Fruit fly (Drosophila melanogaster) whole organism, embryonic: Measurements from ENCODE around the gene CG11409.

Experiments
- Abd-B ChIP-seq: fragments of 200-800 bp; sonication (Bioruptor generic); optimal IDR thresholded peaks from 2 replicates; lab custom pipeline; 2018; ENCODE audit warnings: missing biosample characterization, mild to moderate bottlenecking, missing genetic modification characterization, moderate library complexity
- Bteb2 ChIP-seq: fragments of 200-800 bp; sonication (Bioruptor generic); optimal IDR thresholded peaks from 2 replicates; lab custom pipeline; 2016; ENCODE audit warnings: missing biosample characterization, missing genetic modification characterization
- CG10431 ChIP-seq: fragments of 200-800 bp; sonication (Bioruptor generic); optimal IDR thresholded peaks from 3 replicates; lab custom pipeline; 2018; ENCODE audit warnings: missing biosample characterization, mild to moderate bottlenecking, missing genetic modification characterization
- CG1233 ChIP-seq: fragments of 200-800 bp; sonication (Bioruptor generic); optimal IDR thresholded peaks from 4 replicates; lab custom pipeline; 2018; ENCODE audit warnings: missing biosample characterization, mild to moderate bottlenecking, missing genetic modification characterization
- CG14667 ChIP-seq: fragments of 200-800 bp; sonication (Bioruptor generic); IDR thresholded peaks from 2 replicates; pipeline ENCODE4 v1.3.6; 2022; ENCODE audit warnings: missing biosample characterization, missing genetic modification characterization
- CG16779 ChIP-seq: fragments of 200-800 bp; sonication (Bioruptor generic); IDR thresholded peaks from 2 replicates; pipeline ENCODE4 v1.3.6; 2022; ENCODE audit warnings: missing biosample characterization, missing genetic modification characterization
- CG17328 ChIP-seq: fragments of 200-800 bp; sonication (Bioruptor generic); IDR thresholded peaks from 2 replicates; pipeline ENCODE4 v1.3.6; 2022; ENCODE audit warnings: missing biosample characterization, missing genetic modification characterization
- CG17385 ChIP-seq: fragments of 200-800 bp; sonication (Bioruptor generic); optimal IDR thresholded peaks from 3 replicates; lab custom pipeline; 2018; ENCODE audit warnings: missing biosample characterization, mild to moderate bottlenecking, missing genetic modification characterization
- CG2116 ChIP-seq: fragments of 200-800 bp; sonication (Bioruptor generic); optimal IDR thresholded peaks from 3 replicates; lab custom pipeline; 2018; ENCODE audit warnings: missing biosample characterization, mild to moderate bottlenecking, missing genetic modification characterization
- CG2199 ChIP-seq: fragments of 200-800 bp; sonication (Bioruptor generic); IDR thresholded peaks from 3 replicates; pipeline ENCODE4 v1.3.6; 2022; ENCODE audit warnings: missing biosample characterization, missing genetic modification characterization
- CG2202 ChIP-seq: fragments of 200-800 bp; sonication (Bioruptor generic); optimal IDR thresholded peaks from 2 replicates; lab custom pipeline; 2018; ENCODE audit warnings: missing biosample characterization, mild to moderate bottlenecking, missing genetic modification characterization
- CG30403 ChIP-seq: fragments of 200-800 bp; sonication (Bioruptor generic); optimal IDR thresholded peaks from 3 replicates; lab custom pipeline; 2016; ENCODE audit warnings: missing biosample characterization, missing genetic modification characterization
- CG3163 ChIP-seq: fragments of 200-800 bp; sonication (Bioruptor generic); optimal IDR thresholded peaks from 3 replicates; lab custom pipeline; 2016; ENCODE audit warnings: missing biosample characterization, missing genetic modification characterization
- CG3281 ChIP-seq: fragments of 200-800 bp; sonication (Bioruptor generic); optimal IDR thresholded peaks from 3 replicates; lab custom pipeline; 2017; ENCODE audit warnings: missing biosample characterization, mild to moderate bottlenecking, missing genetic modification characterization
- CG34376 ChIP-seq: fragments of 200-800 bp; sonication (Bioruptor generic); optimal IDR thresholded peaks from 2 replicates; lab custom pipeline; 2018; ENCODE audit warnings: missing biosample characterization, mild to moderate bottlenecking, missing genetic modification characterization
- CG3847 ChIP-seq: fragments of 200-800 bp; sonication (Bioruptor generic); IDR thresholded peaks from 2 replicates; pipeline ENCODE4 v1.3.6; 2022; ENCODE audit warnings: missing biosample characterization, missing genetic modification characterization
- CG4854 ChIP-seq: fragments of 200-800 bp; sonication (Bioruptor generic); optimal IDR thresholded peaks from 2 replicates; lab custom pipeline; 2016; ENCODE audit warnings: missing biosample characterization, missing genetic modification characterization, inconsistent platforms
- CG6689 ChIP-seq: fragments of 200-800 bp; sonication (Bioruptor generic); IDR thresholded peaks from 2 replicates; pipeline ENCODE4 v1.3.6; 2022; ENCODE audit warnings: missing biosample characterization, missing genetic modification characterization
- CG7271 ChIP-seq: fragments of 200-800 bp; sonication (Bioruptor generic); optimal IDR thresholded peaks from 2 replicates; lab custom pipeline; 2018; ENCODE audit warnings: missing biosample characterization, mild to moderate bottlenecking, missing genetic modification characterization, moderate library complexity
- CG8281 ChIP-seq: fragments of 200-800 bp; sonication (Bioruptor generic); optimal IDR thresholded peaks from 2 replicates; lab custom pipeline; 2018; ENCODE audit warnings: missing biosample characterization, mild to moderate bottlenecking, missing genetic modification characterization, moderate library complexity
- CG8290 ChIP-seq, 3 experiments: fragments of 200-800 bp; sonication (Bioruptor generic); optimal IDR thresholded peaks; 2 replicates each; lab custom pipeline; 2016 to 2019; ENCODE audit warnings: missing biosample characterization in 3 of 3, missing genetic modification characterization in 3 of 3, mild to moderate bottlenecking in 2 of 3, moderate library complexity in 1 of 3
- CG8478 ChIP-seq: fragments of >200 bp; optimal IDR thresholded peaks from 2 replicates; lab custom pipeline; 2018
- CG8924 ChIP-seq: fragments of 200-800 bp; optimal IDR thresholded peaks from 3 replicates; lab custom pipeline; 2019; ENCODE audit warnings: missing biosample characterization, mild to moderate bottlenecking, missing genetic modification characterization, moderate library complexity
- CTCF ChIP-seq: fragments of 200-800 bp; sonication (Bioruptor generic); optimal IDR thresholded peaks from 2 replicates; lab custom pipeline; 2017; ENCODE audit warnings: missing biosample characterization, mild to moderate bottlenecking, missing genetic modification characterization, moderate library complexity
- Hand ChIP-seq: fragments of 200-800 bp; sonication (Bioruptor generic); optimal IDR thresholded peaks from 2 replicates; lab custom pipeline; 2017; ENCODE audit warnings: mild to moderate bottlenecking, missing biosample characterization, missing genetic modification reagents, missing genetic modification characterization
- Lpt ChIP-seq: fragments of >200 bp; optimal IDR thresholded peaks from 2 replicates; lab custom pipeline; 2018; ENCODE audit warnings: missing biosample characterization, missing genetic modification characterization
- Meics ChIP-seq: fragments of 200-800 bp; sonication (Bioruptor generic); optimal IDR thresholded peaks from 2 replicates; lab custom pipeline; 2017; ENCODE audit warnings: missing biosample characterization, mild to moderate bottlenecking, missing genetic modification characterization
- NC2β ChIP-seq: fragments of 200-800 bp; sonication (Bioruptor generic); optimal IDR thresholded peaks from 2 replicates; lab custom pipeline; 2016; ENCODE audit warnings: missing biosample characterization, missing genetic modification characterization
- PHDP ChIP-seq: fragments of 200-800 bp; sonication (Bioruptor generic); optimal IDR thresholded peaks from 3 replicates; lab custom pipeline; 2018; ENCODE audit warnings: missing biosample characterization, mild to moderate bottlenecking, missing genetic modification characterization, moderate library complexity
- Rfx ChIP-seq: fragments of 200-800 bp; sonication (Bioruptor generic); IDR thresholded peaks from 2 replicates; pipeline ENCODE4 v1.3.6; 2022; ENCODE audit warnings: missing biosample characterization, missing genetic modification characterization
- bsh ChIP-seq, 2 experiments: fragments of 200-800 bp; sonication (Bioruptor generic); optimal IDR thresholded peaks; 2 replicates each; lab custom pipeline; 2017 to 2018; ENCODE audit warnings: mild to moderate bottlenecking in 2 of 2, missing biosample characterization in 2 of 2, missing genetic modification characterization in 2 of 2, moderate library complexity in 1 of 2
- chn ChIP-seq: fragments of 200-800 bp; sonication (Bioruptor generic); optimal IDR thresholded peaks from 2 replicates; lab custom pipeline; 2016; ENCODE audit warnings: missing biosample characterization, missing genetic modification characterization
- danr ChIP-seq: fragments of 200-800 bp; sonication (Bioruptor generic); IDR thresholded peaks from 2 replicates; pipeline ENCODE4 v1.3.6; 2022; ENCODE audit warnings: missing biosample characterization, missing genetic modification characterization
- eyg ChIP-seq: fragments of 200-800 bp; sonication (Bioruptor generic); optimal IDR thresholded peaks from 3 replicates; lab custom pipeline; 2016; ENCODE audit warnings: missing biosample characterization, missing genetic modification characterization
- ftz-f1 ChIP-seq: fragments of 200-800 bp; sonication (Bioruptor generic); optimal IDR thresholded peaks from 2 replicates; lab custom pipeline; 2016; ENCODE audit warnings: missing biosample characterization, missing genetic modification characterization
- grau ChIP-seq: fragments of 200-800 bp; optimal IDR thresholded peaks from 3 replicates; lab custom pipeline; 2019; ENCODE audit warnings: missing biosample characterization, mild to moderate bottlenecking, missing genetic modification characterization, moderate library complexity
- gt ChIP-seq: fragments of 200-800 bp; sonication (Bioruptor generic); IDR thresholded peaks from 2 replicates; pipeline ENCODE4 v1.3.6; 2022; ENCODE audit warnings: missing biosample characterization, missing genetic modification characterization
- hb ChIP-seq: fragments of 200-800 bp; sonication (Bioruptor generic); IDR thresholded peaks from 3 replicates; pipeline ENCODE4 v1.3.6; 2022; ENCODE audit warnings: missing biosample characterization, missing genetic modification characterization; ENCODE audit not compliant: partially characterized antibody
- ken ChIP-seq: fragments of 200-800 bp; sonication (Bioruptor generic); IDR thresholded peaks from 3 replicates; pipeline ENCODE4 v1.3.6; 2022; ENCODE audit warnings: missing biosample characterization, missing genetic modification characterization
- lbe ChIP-seq: fragments of 200-800 bp; sonication (Bioruptor generic); optimal IDR thresholded peaks from 2 replicates; lab custom pipeline; 2016; ENCODE audit warnings: missing biosample characterization, mild to moderate bottlenecking, missing genetic modification characterization
- luna ChIP-seq: fragments of 200-800 bp; sonication (Bioruptor generic); optimal IDR thresholded peaks from 2 replicates; lab custom pipeline; 2016; ENCODE audit warnings: missing biosample characterization, missing genetic modification characterization
- nau ChIP-seq: fragments of 200-800 bp; sonication (Bioruptor generic); optimal IDR thresholded peaks from 3 replicates; lab custom pipeline; 2017; ENCODE audit warnings: missing biosample characterization, mild to moderate bottlenecking, missing genetic modification characterization, missing genetic modification reagents
- oc ChIP-seq: fragments of 200-800 bp; sonication (Bioruptor generic); optimal IDR thresholded peaks from 2 replicates; lab custom pipeline; 2018; ENCODE audit warnings: missing biosample characterization, mild to moderate bottlenecking, missing genetic modification characterization, moderate library complexity
- onecut ChIP-seq: fragments of 200-800 bp; sonication (Bioruptor generic); IDR thresholded peaks from 2 replicates; pipeline ENCODE4 v1.3.6; 2022; ENCODE audit warnings: missing biosample characterization, missing genetic modification characterization
- peb ChIP-seq: fragments of 200-800 bp; sonication (Bioruptor generic); IDR thresholded peaks from 2 replicates; pipeline ENCODE4 v1.3.6; 2022; ENCODE audit warnings: missing biosample characterization, missing genetic modification characterization
- sima ChIP-seq: fragments of 200-800 bp; sonication (Bioruptor generic); optimal IDR thresholded peaks from 2 replicates; lab custom pipeline; 2016; ENCODE audit warnings: missing biosample characterization, missing genetic modification characterization
- sqz ChIP-seq: fragments of 200-800 bp; sonication (Bioruptor generic); optimal IDR thresholded peaks from 3 replicates; lab custom pipeline; 2018; ENCODE audit warnings: missing biosample characterization, mild to moderate bottlenecking, missing genetic modification characterization
- trem ChIP-seq: fragments of 200-800 bp; optimal IDR thresholded peaks from 3 replicates; lab custom pipeline; 2019; ENCODE audit warnings: missing biosample characterization, mild to moderate bottlenecking, missing genetic modification characterization, moderate library complexity
- unpg ChIP-seq: fragments of 200-800 bp; sonication (Bioruptor generic); optimal IDR thresholded peaks from 3 replicates; lab custom pipeline; 2018; ENCODE audit warnings: missing biosample characterization, mild to moderate bottlenecking, missing genetic modification characterization, moderate library complexity
- zen2 ChIP-seq: fragments of 200-800 bp; sonication (Bioruptor generic); IDR thresholded peaks from 3 replicates; pipeline ENCODE4 v1.3.6; 2022; ENCODE audit warnings: missing biosample characterization, missing genetic modification characterization; ENCODE audit not compliant: partially characterized antibody

CG11409 gene

DNA sequence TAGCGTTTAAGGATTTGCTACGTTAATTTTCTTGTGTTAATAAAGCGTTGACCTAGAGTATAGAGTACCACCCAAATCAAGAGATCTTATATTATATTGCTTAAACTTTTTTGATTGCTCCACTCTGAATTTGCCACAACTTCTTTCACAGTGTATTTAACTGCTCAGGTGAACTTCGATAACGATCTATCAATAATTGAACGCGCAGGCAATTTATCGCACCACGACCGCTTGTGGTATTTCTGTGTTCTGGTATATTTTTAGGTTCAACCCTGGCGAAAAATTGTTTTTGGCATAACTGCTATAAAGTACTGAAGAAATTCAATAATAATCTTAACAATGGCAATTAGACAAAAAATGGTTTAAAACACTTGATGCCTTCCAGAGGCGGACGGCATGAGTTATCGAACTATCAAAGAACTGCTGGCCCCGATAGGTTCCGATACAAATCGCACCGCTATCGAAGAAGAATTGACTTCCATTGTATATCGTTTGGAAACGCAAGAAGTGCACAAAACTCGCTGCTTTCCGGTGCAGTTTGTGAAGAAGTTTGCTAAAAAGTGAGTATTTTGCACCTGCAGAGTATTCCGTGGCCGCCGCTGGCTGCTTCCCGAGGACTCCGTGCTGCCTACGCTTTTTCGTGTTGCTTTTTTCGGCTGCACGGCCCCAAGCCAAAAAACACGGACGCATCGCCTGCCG lies 28.9 kb upstream of the CG11409 start, which contains the start of gene ssx (continued):
- TF ChIP-seq CG8290 (GFP tag; optimal IDR thresholded peaks at IDR 0.05; lab: Kevin White, UChicago) = peak; percentile 36
- TF ChIP-seq CG8290 (tag; optimal IDR thresholded peaks at IDR 0.05; lab: Kevin White, UChicago) = peak in 1 of 2 experiments; percentile 62
- no peak for TF ChIP-seq CG4854 (GFP tag; lab: Kevin White, UChicago)
- TF ChIP-seq CG8478 (lab: Kevin White, UChicago) = peak; percentile 63
- TF ChIP-seq CG10431 (GFP tag; lab: Kevin White, UChicago) = no peak
- no peak for TF ChIP-seq Lpt (GFP tag; lab: Kevin White, UChicago)
- peak; percentile 22 for TF ChIP-seq Bteb2 (GFP tag; lab: Kevin White, UChicago)
- no peak for TF ChIP-seq CG34376
- TF ChIP-seq CG16779 (GFP tag; lab: Robert Waterston, UW) = no peak
- peak; percentile 9 for TF ChIP-seq lbe
- no peak for TF ChIP-seq nau
- TF ChIP-seq CG7271 = no peak
- TF ChIP-seq peb (GFP tag; lab: Robert Waterston, UW) = no peak
- TF ChIP-seq chn (GFP tag; lab: Kevin White, UChicago) = peak; percentile 46
- TF ChIP-seq danr (GFP tag; lab: Robert Waterston, UW) = no peak
- TF ChIP-seq CG17385 (GFP tag; lab: Kevin White, UChicago) = peak; percentile 33
- peak; percentile 50 for TF ChIP-seq Rfx (GFP tag; lab: Robert Waterston, UW)
- TF ChIP-seq CG1233 = no peak
- peak; percentile 13 for TF ChIP-seq luna (GFP tag; lab: Kevin White, UChicago)
- no peak for TF ChIP-seq CG14667 (GFP tag; lab: Robert Waterston, UW)
- TF ChIP-seq trem (tag; lab: Kevin White, UChicago) = peak; percentile 50
- TF ChIP-seq bsh (GFP tag; optimal IDR thresholded peaks at IDR 0.05; lab: Kevin White, UChicago) = peak in 1 of 2 experiments; percentile 44
- TF ChIP-seq Meics = no peak
- no peak for TF ChIP-seq CG3281 (GFP tag; lab: Kevin White, UChicago)
- TF ChIP-seq CG6689 (GFP tag; lab: Robert Waterston, UW) = peak; percentile 49; the same call in 1 of the 2 replicates
- TF ChIP-seq sima (GFP tag; lab: Kevin White, UChicago) = no peak
- TF ChIP-seq CG2202 (tag; lab: Kevin White, UChicago) = no peak
- TF ChIP-seq CG8281 (tag; lab: Kevin White, UChicago) = peak; percentile 94
- no peak for TF ChIP-seq Hand
- TF ChIP-seq oc (tag; lab: Kevin White, UChicago) = no peak
- TF ChIP-seq CG3163 (GFP tag; lab: Kevin White, UChicago) = no peak
- no peak for TF ChIP-seq Abd-B (GFP tag; lab: Kevin White, UChicago)
- TF ChIP-seq zen2 (GFP tag; lab: Robert Waterston, UW) = peak; percentile 70; the same call in 1 of the 3 replicates
- TF ChIP-seq grau (tag; lab: Kevin White, UChicago) = peak; percentile 39
- TF ChIP-seq eyg = no peak
- TF ChIP-seq unpg (GFP tag; lab: Kevin White, UChicago) = peak; percentile 56
- peak; percentile 6 for TF ChIP-seq NC2β (GFP tag; lab: Kevin White, UChicago)
- peak; percentile 89 for TF ChIP-seq hb (GFP tag; lab: Robert Waterston, UW)
- TF ChIP-seq sqz = no peak
- TF ChIP-seq CG3847 (GFP tag; lab: Robert Waterston, UW) = no peak
- TF ChIP-seq PHDP (tag; lab: Kevin White, UChicago) = peak; percentile 20
- TF ChIP-seq onecut (GFP tag; lab: Robert Waterston, UW) = 0 out of 2 replicates have a peak, but pooled peaks have one; percentile 19
- TF ChIP-seq CG2116 (GFP tag; lab: Kevin White, UChicago) = peak; percentile 88
- TF ChIP-seq CG17328 = peak; percentile 36; the same call in 1 of the 2 replicates
- TF ChIP-seq CTCF = no peak
- TF ChIP-seq CG2199 = no peak
- no peak for TF ChIP-seq gt
- no peak for TF ChIP-seq CG8924
- peak; percentile 67 for TF ChIP-seq CG30403 (GFP tag; lab: Kevin White, UChicago)
- no peak for TF ChIP-seq ftz-f1 (GFP tag; lab: Kevin White, UChicago)
- peak; percentile 11; the same call in 1 of the 3 replicates for TF ChIP-seq ken
